Fruit fly (Drosophila melanogaster) whole organism, embryonic: ENCODE measurements around the gene PNPase.

Experiments
- Aef1 ChIP-seq: fragments of 200-800 bp; sonication (Bioruptor generic); IDR thresholded peaks from 3 replicates; pipeline ENCODE4 v1.3.6; 2022; ENCODE audit warnings: missing biosample characterization, missing genetic modification characterization
- Atf-2 ChIP-seq: fragments of 200-800 bp; sonication (Bioruptor generic); optimal IDR thresholded peaks from 2 replicates; lab custom pipeline; 2016; ENCODE audit warnings: missing biosample characterization, missing genetic modification characterization
- Atf6 ChIP-seq: fragments of 200-800 bp; sonication (Bioruptor generic); IDR thresholded peaks from 2 replicates; pipeline ENCODE4 v1.3.6; 2022; ENCODE audit warnings: missing biosample characterization, missing genetic modification characterization
- Bteb2 ChIP-seq: fragments of 200-800 bp; sonication (Bioruptor generic); optimal IDR thresholded peaks from 2 replicates; lab custom pipeline; 2016; ENCODE audit warnings: missing biosample characterization, missing genetic modification characterization
- CG1024 ChIP-seq: fragments of 200-800 bp; sonication (Bioruptor generic); IDR thresholded peaks from 2 replicates; pipeline ENCODE4 v1.3.6; 2022; ENCODE audit warnings: missing biosample characterization, missing genetic modification characterization
- CG11560 ChIP-seq: fragments of 200-800 bp; sonication (Bioruptor generic); IDR thresholded peaks from 3 replicates; pipeline ENCODE4 v1.3.6; 2022; ENCODE audit warnings: missing biosample characterization, missing genetic modification characterization
- CG12219 ChIP-seq: fragments of 200-800 bp; sonication (Bioruptor generic); optimal IDR thresholded peaks from 3 replicates; lab custom pipeline; 2018; ENCODE audit warnings: missing biosample characterization, mild to moderate bottlenecking, missing genetic modification characterization
- CG12236 ChIP-seq: fragments of 200-800 bp; sonication (Bioruptor generic); optimal IDR thresholded peaks from 2 replicates; lab custom pipeline; 2016; ENCODE audit warnings: missing biosample characterization, missing genetic modification characterization
- CG12299 ChIP-seq: fragments of 200-800 bp; sonication (Bioruptor generic); optimal IDR thresholded peaks from 2 replicates; lab custom pipeline; 2018; ENCODE audit warnings: missing biosample characterization, mild to moderate bottlenecking, missing genetic modification characterization
- CG14860 ChIP-seq: fragments of 200-800 bp; sonication (Bioruptor generic); IDR thresholded peaks from 3 replicates; pipeline ENCODE4 v1.3.6; 2022; ENCODE audit warnings: missing biosample characterization, missing genetic modification characterization; ENCODE audit not compliant: partially characterized antibody
- CG14965 ChIP-seq: fragments of 200-800 bp; sonication (Bioruptor generic); optimal IDR thresholded peaks from 2 replicates; lab custom pipeline; 2016; ENCODE audit warnings: missing biosample characterization, missing genetic modification characterization, borderline replicate concordance
- CG15073 ChIP-seq: fragments of 200-800 bp; sonication (Bioruptor generic); optimal IDR thresholded peaks from 2 replicates; lab custom pipeline; 2016; ENCODE audit warnings: missing biosample characterization, missing genetic modification characterization
- CG1602 ChIP-seq: fragments of 200-800 bp; sonication (Bioruptor generic); optimal IDR thresholded peaks from 3 replicates; lab custom pipeline; 2016; ENCODE audit warnings: missing biosample characterization, missing genetic modification characterization
- CG1603 ChIP-seq: fragments of 200-800 bp; sonication (Bioruptor generic); optimal IDR thresholded peaks from 2 replicates; lab custom pipeline; 2019; ENCODE audit warnings: missing biosample characterization, mild to moderate bottlenecking, missing genetic modification characterization, moderate library complexity
- CG17186 ChIP-seq: fragments of 200-800 bp; sonication (Bioruptor generic); optimal IDR thresholded peaks from 3 replicates; lab custom pipeline; 2017; ENCODE audit warnings: missing biosample characterization, missing genetic modification reagents, missing genetic modification characterization
- CG17568 ChIP-seq: fragments of 200-800 bp; sonication (Bioruptor generic); optimal IDR thresholded peaks from 2 replicates; lab custom pipeline; 2018; ENCODE audit warnings: missing biosample characterization, mild to moderate bottlenecking, missing genetic modification characterization, moderate library complexity
- CG17612 ChIP-seq: fragments of 200-800 bp; sonication (Bioruptor generic); IDR thresholded peaks from 2 replicates; pipeline ENCODE4 v1.3.6; 2022; ENCODE audit warnings: missing biosample characterization, missing genetic modification characterization
- CG2202 ChIP-seq: fragments of 200-800 bp; sonication (Bioruptor generic); optimal IDR thresholded peaks from 2 replicates; lab custom pipeline; 2018; ENCODE audit warnings: missing biosample characterization, mild to moderate bottlenecking, missing genetic modification characterization
- CG2712 ChIP-seq: fragments of 200-800 bp; optimal IDR thresholded peaks from 3 replicates; lab custom pipeline; 2019; ENCODE audit warnings: missing biosample characterization, mild to moderate bottlenecking, missing genetic modification characterization, moderate library complexity
- CG3163 ChIP-seq: fragments of 200-800 bp; sonication (Bioruptor generic); optimal IDR thresholded peaks from 3 replicates; lab custom pipeline; 2016; ENCODE audit warnings: missing biosample characterization, missing genetic modification characterization
- CG32532 ChIP-seq: fragments of 200-800 bp; sonication (Bioruptor generic); IDR thresholded peaks from 2 replicates; pipeline ENCODE4 v1.3.6; 2022; ENCODE audit warnings: missing biosample characterization, missing genetic modification characterization
- CG4328 ChIP-seq: fragments of 200-800 bp; sonication (Bioruptor generic); optimal IDR thresholded peaks from 3 replicates; lab custom pipeline; 2017; ENCODE audit warnings: missing biosample characterization, missing genetic modification reagents, missing genetic modification characterization
- CG5180 ChIP-seq: fragments of 200-800 bp; sonication (Bioruptor generic); optimal IDR thresholded peaks from 3 replicates; lab custom pipeline; 2017; ENCODE audit warnings: missing biosample characterization, missing genetic modification characterization, mild to moderate bottlenecking, moderate library complexity, missing genetic modification reagents
- CG6791 ChIP-seq: fragments of 200-800 bp; sonication (Bioruptor generic); IDR thresholded peaks from 3 replicates; pipeline ENCODE4 v1.3.6; 2022; ENCODE audit warnings: missing biosample characterization, missing genetic modification characterization; ENCODE audit not compliant: partially characterized antibody
- CG7357 ChIP-seq: fragments of 200-800 bp; sonication (Bioruptor generic); IDR thresholded peaks from 3 replicates; pipeline ENCODE4 v1.3.6; 2022; ENCODE audit warnings: missing biosample characterization, missing genetic modification characterization
- CG7839 ChIP-seq: fragments of 200-800 bp; sonication (Bioruptor generic); optimal IDR thresholded peaks from 3 replicates; lab custom pipeline; 2018; ENCODE audit warnings: missing biosample characterization, mild to moderate bottlenecking, missing genetic modification characterization, moderate library complexity
- CG8281 ChIP-seq: fragments of 200-800 bp; sonication (Bioruptor generic); optimal IDR thresholded peaks from 2 replicates; lab custom pipeline; 2018; ENCODE audit warnings: missing biosample characterization, mild to moderate bottlenecking, missing genetic modification characterization, moderate library complexity
- CG9727 ChIP-seq: fragments of 200-800 bp; sonication (Bioruptor generic); optimal IDR thresholded peaks from 3 replicates; lab custom pipeline; 2017; ENCODE audit warnings: missing biosample characterization, mild to moderate bottlenecking, missing genetic modification characterization
- Doc3 ChIP-seq: fragments of 200-800 bp; sonication (Bioruptor generic); IDR thresholded peaks from 3 replicates; pipeline ENCODE4 v1.3.6; 2022; ENCODE audit warnings: missing biosample characterization, missing genetic modification characterization; ENCODE audit not compliant: partially characterized antibody
- ERR ChIP-seq: fragments of 200-800 bp; sonication (Bioruptor generic); optimal IDR thresholded peaks from 2 replicates; lab custom pipeline; 2016; ENCODE audit warnings: missing biosample characterization, missing genetic modification characterization
- Lim3 ChIP-seq: fragments of 200-800 bp; sonication (Bioruptor generic); IDR thresholded peaks from 2 replicates; pipeline ENCODE4 v1.3.6; 2022; ENCODE audit warnings: missing biosample characterization, missing genetic modification characterization
- Mes4 ChIP-seq: fragments of 200-800 bp; sonication (Bioruptor generic); optimal IDR thresholded peaks from 2 replicates; lab custom pipeline; 2016; ENCODE audit warnings: missing biosample characterization, missing genetic modification characterization
- Ptx1 ChIP-seq: fragments of 200-800 bp; sonication (Bioruptor generic); IDR thresholded peaks from 2 replicates; pipeline ENCODE4 v1.3.6; 2022; ENCODE audit warnings: missing biosample characterization, missing genetic modification characterization
- YL-1 ChIP-seq: fragments of 200-800 bp; sonication (Bioruptor generic); optimal IDR thresholded peaks from 3 replicates; lab custom pipeline; 2017; ENCODE audit warnings: missing biosample characterization, mild to moderate bottlenecking, missing genetic modification characterization
- cad ChIP-seq: fragments of >200 bp; optimal IDR thresholded peaks from 2 replicates; lab custom pipeline; 2017; ENCODE audit warnings: missing biosample characterization, missing genetic modification characterization
- chm ChIP-seq: fragments of 200-800 bp; sonication (Bioruptor generic); IDR thresholded peaks from 2 replicates; pipeline ENCODE4 v1.3.6; 2022; ENCODE audit warnings: missing biosample characterization, missing genetic modification characterization
- crc ChIP-seq: fragments of 200-800 bp; sonication (Bioruptor generic); optimal IDR thresholded peaks from 2 replicates; lab custom pipeline; 2016; ENCODE audit warnings: missing biosample characterization, missing genetic modification characterization
- eyg ChIP-seq: fragments of 200-800 bp; sonication (Bioruptor generic); optimal IDR thresholded peaks from 3 replicates; lab custom pipeline; 2016; ENCODE audit warnings: missing biosample characterization, missing genetic modification characterization
- ftz-f1 ChIP-seq: fragments of 200-800 bp; sonication (Bioruptor generic); optimal IDR thresholded peaks from 2 replicates; lab custom pipeline; 2016; ENCODE audit warnings: missing biosample characterization, missing genetic modification characterization
- gem ChIP-seq: fragments of 200-800 bp; sonication (Bioruptor generic); optimal IDR thresholded peaks from 2 replicates; lab custom pipeline; 2019; ENCODE audit warnings: missing biosample characterization, mild to moderate bottlenecking, missing genetic modification characterization, moderate library complexity
- gt ChIP-seq: fragments of 200-800 bp; sonication (Bioruptor generic); IDR thresholded peaks from 2 replicates; pipeline ENCODE4 v1.3.6; 2022; ENCODE audit warnings: missing biosample characterization, missing genetic modification characterization
- jumu ChIP-seq: fragments of 200-800 bp; sonication (Bioruptor generic); optimal IDR thresholded peaks from 3 replicates; lab custom pipeline; 2016; ENCODE audit warnings: missing biosample characterization, missing genetic modification characterization
- lilli ChIP-seq: fragments of 200-800 bp; sonication (Bioruptor generic); optimal IDR thresholded peaks from 3 replicates; lab custom pipeline; 2016; ENCODE audit warnings: missing biosample characterization, missing genetic modification characterization
- phol ChIP-seq: fragments of 200-800 bp; sonication (Bioruptor generic); optimal IDR thresholded peaks from 3 replicates; lab custom pipeline; 2018; ENCODE audit warnings: missing biosample characterization, mild to moderate bottlenecking, missing genetic modification characterization, moderate library complexity
- pum ChIP-seq: fragments of 200-800 bp; sonication (Bioruptor generic); optimal IDR thresholded peaks from 2 replicates; lab custom pipeline; 2016; ENCODE audit warnings: missing biosample characterization, missing genetic modification characterization
- sens-2 ChIP-seq: fragments of 200-800 bp; sonication (Bioruptor generic); IDR thresholded peaks from 2 replicates; pipeline ENCODE4 v1.3.6; 2022; ENCODE audit warnings: missing biosample characterization, missing genetic modification characterization
- zen2 ChIP-seq: fragments of 200-800 bp; sonication (Bioruptor generic); IDR thresholded peaks from 3 replicates; pipeline ENCODE4 v1.3.6; 2022; ENCODE audit warnings: missing biosample characterization, missing genetic modification characterization; ENCODE audit not compliant: partially characterized antibody

The PNPase gene

dm6 chr3R:31407026-31407654 is 1.9 kb upstream of the PNPase start (continued):
- TF ChIP-seq chm (GFP tag; lab: Robert Waterston, UW) (no peak), CG17612 (GFP tag; lab: Robert Waterston, UW) (no peak), CG1024 (GFP tag; lab: Robert Waterston, UW) (no peak), ftz-f1 (GFP tag; lab: Kevin White, UChicago) (no peak), CG15073 (GFP tag; lab: Kevin White, UChicago) (no peak), Aef1 (GFP tag; lab: Robert Waterston, UW) (no peak), CG2712 (tag; lab: Kevin White, UChicago) (no peak), Lim3 (GFP tag; lab: Robert Waterston, UW) (no peak), CG5180 (GFP tag; lab: Kevin White, UChicago) (no peak), CG7357 (GFP tag; lab: Robert Waterston, UW) (no peak)

- TF ChIP-seq Atf6 (GFP tag; lab: Robert Waterston, UW) (peak; percentile 100), jumu (GFP tag; lab: Kevin White, UChicago) (peak; percentile 100), CG17186 (GFP tag; lab: Kevin White, UChicago) (peak; percentile 98), Bteb2 (GFP tag; lab: Kevin White, UChicago) (peak; percentile 100), CG12299 (tag; lab: Kevin White, UChicago) (peak; percentile 99), CG8281 (tag; lab: Kevin White, UChicago) (peak; percentile 96), Doc3 (GFP tag; lab: Robert Waterston, UW) (no peak), lilli (peak; percentile 100), CG6791 (GFP tag; lab: Robert Waterston, UW) (peak; percentile 28; the same call in 1 of the 3 replicates), CG32532 (GFP tag; lab: Robert Waterston, UW) (peak; percentile 100), Mes4 (GFP tag; lab: Kevin White, UChicago) (peak; percentile 100), CG17568 (peak; percentile 100), crc (GFP tag; lab: Kevin White, UChicago) (peak; percentile 100), CG4328 (peak; percentile 80), CG14860 (GFP tag; lab: Robert Waterston, UW) (no peak), eyg (GFP tag; lab: Kevin White, UChicago) (peak; percentile 100), CG12236 (GFP tag; lab: Kevin White, UChicago) (peak; percentile 99), Ptx1 (GFP tag; lab: Robert Waterston, UW) (peak; percentile 100), CG9727 (GFP tag; lab: Kevin White, UChicago) (peak; percentile 100), gt (GFP tag; lab: Robert Waterston, UW) (peak; percentile 99), CG1602 (peak; percentile 100), CG14965 (GFP tag; lab: Kevin White, UChicago) (peak; percentile 94), cad (GFP tag; lab: Kevin White, UChicago) (no peak), pum (GFP tag; lab: Kevin White, UChicago) (peak; percentile 100), CG12219 (GFP tag; lab: Kevin White, UChicago) (peak; percentile 100), CG11560 (tag; lab: Robert Waterston, UW) (peak; percentile 95), CG3163 (peak; percentile 97), CG2202 (tag; lab: Kevin White, UChicago) (peak; percentile 99), CG7839 (tag; lab: Kevin White, UChicago) (peak; percentile 100), CG1603 (tag; lab: Kevin White, UChicago) (peak; percentile 99), YL-1 (GFP tag; lab: Kevin White, UChicago) (peak; percentile 100), ERR (peak; percentile 99), sens-2 (GFP tag; lab: Robert Waterston, UW) (peak; percentile 100), gem (peak; percentile 100), Atf-2 (GFP tag; lab: Kevin White, UChicago) (peak; percentile 100), zen2 (no peak), phol (peak; percentile 99)
Observed at dm6 chr3R:31404499-31405276, 564 bp downstream of the PNPase start, which contains the start of gene Gprk2. Gene Gprk2 (plus strand): TSS chr3R:31405245.
